Fruit fly (Drosophila melanogaster): ENCODE data around the gene CG43373.

CG43373 gene

dm6 chr3L:16442628-16443027, 100.5 kb downstream of the CG43373 start (continued):
- no peak for TF ChIP-seq Pdp1 (GFP tag; optimal IDR thresholded peaks at IDR 0.05)
